Fruit fly (Drosophila melanogaster) whole organism, embryonic: ENCODE results near the gene CG33641.

Experiments used
- Bdp1 ChIP-seq: fragments of 200-800 bp; sonication (Bioruptor generic); optimal IDR thresholded peaks from 3 replicates; lab custom pipeline; 2016; ENCODE audit warnings: missing biosample characterization, missing genetic modification characterization
- CG10209 ChIP-seq: fragments of 200-800 bp; sonication (Bioruptor generic); optimal IDR thresholded peaks from 3 replicates; lab custom pipeline; 2017; ENCODE audit warnings: missing biosample characterization, mild to moderate bottlenecking, missing genetic modification characterization, missing genetic modification reagents
- CG10431 ChIP-seq: fragments of 200-800 bp; sonication (Bioruptor generic); optimal IDR thresholded peaks from 3 replicates; lab custom pipeline; 2018; ENCODE audit warnings: missing biosample characterization, mild to moderate bottlenecking, missing genetic modification characterization
- CG11093 ChIP-seq: fragments of 200-800 bp; sonication (Bioruptor generic); IDR thresholded peaks from 3 replicates; pipeline ENCODE4 v1.3.6; 2022; ENCODE audit warnings: missing biosample characterization, missing genetic modification characterization
- CG1233 ChIP-seq: fragments of 200-800 bp; sonication (Bioruptor generic); optimal IDR thresholded peaks from 4 replicates; lab custom pipeline; 2018; ENCODE audit warnings: missing biosample characterization, mild to moderate bottlenecking, missing genetic modification characterization
- CG13287 ChIP-seq: fragments of 200-800 bp; sonication (Bioruptor generic); IDR thresholded peaks from 2 replicates; pipeline ENCODE4 v1.3.6; 2022; ENCODE audit warnings: missing biosample characterization, missing genetic modification characterization; ENCODE audit not compliant: partially characterized antibody
- CG14050 ChIP-seq: fragments of 200-800 bp; sonication (Bioruptor generic); IDR thresholded peaks from 3 replicates; pipeline ENCODE4 v1.3.6; 2022; ENCODE audit warnings: missing biosample characterization, missing genetic modification characterization
- CG17328 ChIP-seq: fragments of 200-800 bp; sonication (Bioruptor generic); IDR thresholded peaks from 2 replicates; pipeline ENCODE4 v1.3.6; 2022; ENCODE audit warnings: missing biosample characterization, missing genetic modification characterization
- CG3281 ChIP-seq: fragments of 200-800 bp; sonication (Bioruptor generic); optimal IDR thresholded peaks from 3 replicates; lab custom pipeline; 2017; ENCODE audit warnings: missing biosample characterization, mild to moderate bottlenecking, missing genetic modification characterization
- CG6854 ChIP-seq: fragments of 200-800 bp; sonication (Bioruptor generic); optimal IDR thresholded peaks from 3 replicates; lab custom pipeline; 2017; ENCODE audit warnings: missing biosample characterization, mild to moderate bottlenecking, missing genetic modification characterization
- CG7357 ChIP-seq: fragments of 200-800 bp; sonication (Bioruptor generic); IDR thresholded peaks from 3 replicates; pipeline ENCODE4 v1.3.6; 2022; ENCODE audit warnings: missing biosample characterization, missing genetic modification characterization
- CG7372 ChIP-seq: fragments of 200-800 bp; sonication (Bioruptor generic); IDR thresholded peaks from 2 replicates; pipeline ENCODE4 v1.3.6; 2022; ENCODE audit warnings: missing biosample characterization, missing genetic modification characterization
- CG7839 ChIP-seq: fragments of 200-800 bp; sonication (Bioruptor generic); optimal IDR thresholded peaks from 3 replicates; lab custom pipeline; 2018; ENCODE audit warnings: missing biosample characterization, mild to moderate bottlenecking, missing genetic modification characterization, moderate library complexity
- CG8089 ChIP-seq: fragments of 200-800 bp; sonication (Bioruptor generic); optimal IDR thresholded peaks from 3 replicates; lab custom pipeline; 2016; ENCODE audit warnings: missing biosample characterization, missing genetic modification characterization
- CG8388 ChIP-seq: fragments of 200-800 bp; sonication (Bioruptor generic); optimal IDR thresholded peaks from 2 replicates; lab custom pipeline; 2019; ENCODE audit warnings: missing biosample characterization, mild to moderate bottlenecking, missing genetic modification characterization, moderate library complexity
- CG9215 ChIP-seq: fragments of 200-800 bp; sonication (Bioruptor generic); IDR thresholded peaks from 2 replicates; pipeline ENCODE4 v1.3.6; 2022; ENCODE audit warnings: missing biosample characterization, missing genetic modification characterization
- CTCF ChIP-seq: fragments of 200-800 bp; sonication (Bioruptor generic); optimal IDR thresholded peaks from 2 replicates; lab custom pipeline; 2017; ENCODE audit warnings: missing biosample characterization, mild to moderate bottlenecking, missing genetic modification characterization, moderate library complexity
- D19A ChIP-seq: fragments of 200-800 bp; optimal IDR thresholded peaks from 3 replicates; lab custom pipeline; 2019; ENCODE audit warnings: missing biosample characterization, mild to moderate bottlenecking, missing genetic modification characterization, moderate library complexity
- Deaf1 ChIP-seq: fragments of 200-800 bp; optimal IDR thresholded peaks from 3 replicates; lab custom pipeline; 2019; ENCODE audit warnings: missing biosample characterization, mild to moderate bottlenecking, missing genetic modification characterization, moderate library complexity
- Dfd ChIP-seq, 2 experiments: fragments of >200 bp; optimal IDR thresholded peaks; 2 replicates each; lab custom pipeline; 2017; ENCODE audit warnings: missing biosample characterization in 2 of 2, missing genetic modification characterization in 2 of 2
- Dp ChIP-seq: fragments of 200-800 bp; sonication (Bioruptor generic); optimal IDR thresholded peaks from 2 replicates; lab custom pipeline; 2018; ENCODE audit warnings: missing biosample characterization, mild to moderate bottlenecking, missing genetic modification characterization, moderate library complexity
- Lim3 ChIP-seq: fragments of 200-800 bp; sonication (Bioruptor generic); IDR thresholded peaks from 2 replicates; pipeline ENCODE4 v1.3.6; 2022; ENCODE audit warnings: missing biosample characterization, missing genetic modification characterization
- MTF-1 ChIP-seq: fragments of 200-800 bp; sonication (Bioruptor generic); optimal IDR thresholded peaks from 2 replicates; lab custom pipeline; 2018; ENCODE audit warnings: missing biosample characterization, mild to moderate bottlenecking, missing genetic modification characterization, borderline replicate concordance
- Mad ChIP-seq: fragments of 200-800 bp; sonication (Bioruptor generic); optimal IDR thresholded peaks from 2 replicates; lab custom pipeline; 2016; ENCODE audit warnings: missing biosample characterization, missing genetic modification characterization
- Myb ChIP-seq: fragments of 200-800 bp; sonication (Bioruptor generic); optimal IDR thresholded peaks from 2 replicates; lab custom pipeline; 2016; ENCODE audit warnings: missing biosample characterization, missing genetic modification characterization
- NC2β ChIP-seq: fragments of 200-800 bp; sonication (Bioruptor generic); optimal IDR thresholded peaks from 2 replicates; lab custom pipeline; 2016; ENCODE audit warnings: missing biosample characterization, missing genetic modification characterization
- Oli ChIP-seq: fragments of 200-800 bp; sonication (Bioruptor generic); optimal IDR thresholded peaks from 2 replicates; lab custom pipeline; 2018; ENCODE audit warnings: missing biosample characterization, mild to moderate bottlenecking, missing genetic modification characterization, moderate library complexity
- Six4 ChIP-seq: fragments of 200-800 bp; sonication (Bioruptor generic); optimal IDR thresholded peaks from 2 replicates; lab custom pipeline; 2016; ENCODE audit warnings: missing biosample characterization, missing genetic modification characterization
- Vsx1 ChIP-seq: fragments of 200-800 bp; sonication (Bioruptor generic); optimal IDR thresholded peaks from 2 replicates; lab custom pipeline; 2017; ENCODE audit warnings: missing biosample characterization, mild to moderate bottlenecking, missing genetic modification characterization, missing genetic modification reagents
- chif ChIP-seq, 2 experiments: fragments of 200-800 bp; sonication (Bioruptor generic); optimal IDR thresholded peaks; 3 replicates each; lab custom pipeline; 2016; ENCODE audit warnings: missing biosample characterization in 2 of 2, missing genetic modification characterization in 2 of 2
- crol ChIP-seq: fragments of 200-800 bp; sonication (Bioruptor generic); IDR thresholded peaks from 2 replicates; pipeline ENCODE4 v1.3.6; 2022; ENCODE audit warnings: missing biosample characterization, missing genetic modification characterization
- exex ChIP-seq: fragments of 200-800 bp; sonication (Bioruptor generic); optimal IDR thresholded peaks from 4 replicates; lab custom pipeline; 2018; ENCODE audit warnings: missing biosample characterization, mild to moderate bottlenecking, missing genetic modification characterization, moderate library complexity
- fru ChIP-seq: fragments of >200 bp; optimal IDR thresholded peaks from 2 replicates; lab custom pipeline; 2017
- gcm ChIP-seq: fragments of 200-800 bp; sonication (Bioruptor generic); optimal IDR thresholded peaks from 2 replicates; lab custom pipeline; 2019; ENCODE audit warnings: missing biosample characterization, mild to moderate bottlenecking, missing genetic modification characterization, moderate library complexity
- h ChIP-seq: fragments of >200 bp; optimal IDR thresholded peaks from 2 replicates; lab custom pipeline; 2017
- kay ChIP-seq: fragments of 200-800 bp; sonication (Bioruptor generic); optimal IDR thresholded peaks from 2 replicates; lab custom pipeline; 2016; ENCODE audit warnings: missing biosample characterization, missing genetic modification characterization
- kni ChIP-seq: fragments of 200-800 bp; sonication (Bioruptor generic); optimal IDR thresholded peaks from 3 replicates; lab custom pipeline; 2017; ENCODE audit warnings: mild to moderate bottlenecking, missing biosample characterization, missing genetic modification reagents, missing genetic modification characterization
- lbe ChIP-seq: fragments of 200-800 bp; sonication (Bioruptor generic); optimal IDR thresholded peaks from 2 replicates; lab custom pipeline; 2016; ENCODE audit warnings: missing biosample characterization, mild to moderate bottlenecking, missing genetic modification characterization
- lola ChIP-seq, 3 experiments: fragments of >200 bp in 2 of 3; fragments of 200-800 bp in 1 of 3; sonication (Bioruptor generic) in 1 of 3; optimal IDR thresholded peaks; 2 replicates each; lab custom pipeline; 2017 to 2019; ENCODE audit warnings: missing biosample characterization in 3 of 3, missing genetic modification characterization in 3 of 3, mild to moderate bottlenecking in 1 of 3, moderate library complexity in 1 of 3
- nau ChIP-seq: fragments of 200-800 bp; sonication (Bioruptor generic); optimal IDR thresholded peaks from 3 replicates; lab custom pipeline; 2017; ENCODE audit warnings: missing biosample characterization, mild to moderate bottlenecking, missing genetic modification characterization, missing genetic modification reagents
- nmo ChIP-seq: fragments of 200-800 bp; sonication (Bioruptor generic); optimal IDR thresholded peaks from 2 replicates; lab custom pipeline; 2018; ENCODE audit warnings: missing biosample characterization, mild to moderate bottlenecking, missing genetic modification characterization, moderate library complexity
- run ChIP-seq: fragments of 200-800 bp; sonication (Bioruptor generic); optimal IDR thresholded peaks from 3 replicates; lab custom pipeline; 2018; ENCODE audit warnings: missing biosample characterization, mild to moderate bottlenecking, missing genetic modification characterization
- salm ChIP-seq: fragments of 200-800 bp; sonication (Bioruptor generic); optimal IDR thresholded peaks from 2 replicates; lab custom pipeline; 2018; ENCODE audit warnings: missing biosample characterization, mild to moderate bottlenecking, missing genetic modification characterization
- sens-2 ChIP-seq: fragments of 200-800 bp; sonication (Bioruptor generic); IDR thresholded peaks from 2 replicates; pipeline ENCODE4 v1.3.6; 2022; ENCODE audit warnings: missing biosample characterization, missing genetic modification characterization
- slp2 ChIP-seq: fragments of 200-800 bp; sonication (Bioruptor generic); optimal IDR thresholded peaks from 2 replicates; lab custom pipeline; 2016; ENCODE audit warnings: missing biosample characterization, missing genetic modification characterization
- sna ChIP-seq: fragments of 200-800 bp; sonication (Bioruptor generic); IDR thresholded peaks from 2 replicates; pipeline ENCODE4 v1.3.6; 2022; ENCODE audit warnings: missing biosample characterization, missing genetic modification characterization; ENCODE audit not compliant: partially characterized antibody
- tna ChIP-seq: fragments of 200-800 bp; sonication (Bioruptor generic); IDR thresholded peaks from 2 replicates; pipeline ENCODE4 v1.3.6; 2022; ENCODE audit warnings: missing biosample characterization, missing genetic modification characterization; ENCODE audit not compliant: partially characterized antibody
- toy ChIP-seq: fragments of 200-800 bp; sonication (Bioruptor generic); IDR thresholded peaks from 2 replicates; pipeline ENCODE4 v1.3.6; 2022; ENCODE audit warnings: missing biosample characterization, missing genetic modification characterization
- tup ChIP-seq: fragments of 200-800 bp; sonication (Bioruptor generic); optimal IDR thresholded peaks from 2 replicates; lab custom pipeline; 2016; ENCODE audit warnings: missing biosample characterization, mild to moderate bottlenecking, missing genetic modification characterization, moderate library complexity
- unpg ChIP-seq: fragments of 200-800 bp; sonication (Bioruptor generic); optimal IDR thresholded peaks from 3 replicates; lab custom pipeline; 2018; ENCODE audit warnings: missing biosample characterization, mild to moderate bottlenecking, missing genetic modification characterization, moderate library complexity

The CG33641 gene

DNA sequence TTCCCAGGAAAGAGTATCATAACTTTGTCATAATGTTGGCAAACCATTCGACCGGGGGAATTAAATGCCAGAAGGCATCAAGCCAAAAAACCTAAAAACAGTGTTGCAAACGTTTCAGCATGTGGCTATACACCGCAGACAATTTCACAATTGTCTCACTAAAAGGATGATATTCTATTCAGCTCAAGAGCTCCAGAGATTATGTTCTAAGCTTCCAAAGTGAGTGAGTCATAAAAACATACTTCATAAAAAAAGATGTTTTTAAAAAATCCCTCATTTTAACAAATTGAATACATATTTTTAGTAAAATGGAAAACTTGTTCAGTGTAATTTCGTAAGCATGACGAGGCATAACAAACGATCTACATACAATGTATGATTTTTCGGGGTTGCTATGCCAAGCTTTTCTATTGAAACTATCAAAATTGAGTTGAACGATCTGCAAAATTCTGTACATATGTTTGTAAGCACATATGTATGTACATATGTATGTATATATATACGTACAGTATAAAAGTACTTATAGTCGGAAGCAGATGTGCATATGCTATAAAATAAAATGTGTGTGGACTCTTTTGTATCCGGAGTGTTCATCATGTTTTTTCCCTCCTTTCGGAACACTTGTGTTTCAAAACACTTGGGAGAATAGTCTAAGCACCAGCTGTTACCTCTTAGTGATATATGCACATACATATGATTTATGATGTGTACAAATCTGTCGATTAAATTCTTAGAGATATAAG lies 13.7 kb upstream of the CG33641 start (continued):
- peak; percentile 77 for TF ChIP-seq CG17328 (GFP tag; lab: Robert Waterston, UW)
- peak; percentile 14 for TF ChIP-seq Vsx1 (GFP tag; lab: Kevin White, UChicago)
- TF ChIP-seq CG7372 (GFP tag; lab: Robert Waterston, UW): peak; percentile 27; the same call in 1 of the 2 replicates
- TF ChIP-seq CTCF: no peak
- TF ChIP-seq Six4 (GFP tag; lab: Kevin White, UChicago): peak; percentile 41
- no peak for TF ChIP-seq MTF-1 (GFP tag; lab: Kevin White, UChicago)
- no peak for TF ChIP-seq Dp
- TF ChIP-seq run (tag; lab: Kevin White, UChicago): no peak
- no peak for TF ChIP-seq CG13287
- TF ChIP-seq Oli (tag; lab: Kevin White, UChicago): peak; percentile 70
- TF ChIP-seq gcm (GFP tag; lab: Kevin White, UChicago): peak; percentile 7
- TF ChIP-seq CG11093 (GFP tag; lab: Robert Waterston, UW): peak; percentile 72
- peak; percentile 47 for TF ChIP-seq NC2β
- TF ChIP-seq h (lab: Kevin White, UChicago): no peak
- TF ChIP-seq D19A (tag; lab: Kevin White, UChicago): peak; percentile 83
- TF ChIP-seq tup (GFP tag; lab: Kevin White, UChicago): no peak
- peak; percentile 86 for TF ChIP-seq CG7839
- peak; percentile 51 for TF ChIP-seq toy
- TF ChIP-seq CG7357 (GFP tag; lab: Robert Waterston, UW): peak; percentile 71
- no peak for TF ChIP-seq sna (GFP tag; lab: Robert Waterston, UW)
- TF ChIP-seq CG14050: peak; percentile 68
- no peak for TF ChIP-seq CG6854 (GFP tag; lab: Kevin White, UChicago)
- TF ChIP-seq CG8388 (GFP tag; lab: Kevin White, UChicago): peak; percentile 63
- TF ChIP-seq fru (lab: Kevin White, UChicago): no peak
- no peak for TF ChIP-seq Dfd (GFP tag; optimal IDR thresholded peaks at IDR 0.05; lab: Kevin White, UChicago)
- no peak for TF ChIP-seq Lim3 (GFP tag; lab: Robert Waterston, UW)
- TF ChIP-seq CG9215 (GFP tag; lab: Robert Waterston, UW): peak; percentile 51; the same call in 1 of the 2 replicates
- TF ChIP-seq kni (GFP tag; lab: Kevin White, UChicago): no peak
- TF ChIP-seq kay: peak; percentile 69
- TF ChIP-seq CG10431 (GFP tag; lab: Kevin White, UChicago): no peak
- peak; percentile 44 for TF ChIP-seq CG8089
- peak; percentile 57 for TF ChIP-seq Deaf1 (tag; lab: Kevin White, UChicago)
- TF ChIP-seq nau (GFP tag; lab: Kevin White, UChicago): peak; percentile 55
- peak; percentile 43 to 68 for TF ChIP-seq chif (GFP tag; optimal IDR thresholded peaks at IDR 0.05; lab: Kevin White, UChicago)
- TF ChIP-seq crol (GFP tag; lab: Robert Waterston, UW): no peak
- peak; percentile 54 for TF ChIP-seq slp2 (GFP tag; lab: Kevin White, UChicago)
- TF ChIP-seq exex (tag; lab: Kevin White, UChicago): no peak
- peak; percentile 87 for TF ChIP-seq unpg (GFP tag; lab: Kevin White, UChicago)
- no peak for TF ChIP-seq sens-2
- TF ChIP-seq tna (GFP tag; lab: Robert Waterston, UW): no peak
- TF ChIP-seq Mad (GFP tag; lab: Kevin White, UChicago): peak; percentile 16
- peak; percentile 3 for TF ChIP-seq CG10209 (GFP tag; lab: Kevin White, UChicago)
- peak; percentile 68 for TF ChIP-seq CG3281 (GFP tag; lab: Kevin White, UChicago)
- peak; percentile 72 for TF ChIP-seq CG1233 (GFP tag; lab: Kevin White, UChicago)
- peak; percentile 86 for TF ChIP-seq nmo (GFP tag; lab: Kevin White, UChicago)
- no peak for TF ChIP-seq Bdp1 (GFP tag; lab: Kevin White, UChicago)
- TF ChIP-seq salm (tag; lab: Kevin White, UChicago): no peak
- TF ChIP-seq lbe (GFP tag; lab: Kevin White, UChicago): no peak
- TF ChIP-seq lola (GFP tag; optimal IDR thresholded peaks at IDR 0.05; lab: Kevin White, UChicago): no peak
- peak; percentile 55 for TF ChIP-seq Myb (GFP tag; lab: Kevin White, UChicago)
